Worm (Caenorhabditis elegans) whole organism, young adult: ENCODE data around the gene F38G1.3.

Experiments
- B0336.3 ChIP-seq: fragments of 200-800 bp; sonication (Bioruptor generic); IDR thresholded peaks from 2 replicates; pipeline ENCODE4 v1.3.6; 2022; ENCODE audit warnings: missing genetic modification characterization, missing compliant biosample characterization
- F52B5.7 ChIP-seq: sonication (generic microtip); optimal IDR thresholded peaks from 2 replicates; lab custom pipeline; 2016; ENCODE audit warnings: mild to moderate bottlenecking, missing genetic modification characterization, missing compliant biosample characterization
- F57C9.4 ChIP-seq: sonication (generic microtip); optimal IDR thresholded peaks from 2 replicates; lab custom pipeline; 2017; ENCODE audit warnings: mild to moderate bottlenecking, missing genetic modification characterization, missing compliant biosample characterization
- T07F8.4 ChIP-seq: sonication (generic microtip); optimal IDR thresholded peaks from 2 replicates; lab custom pipeline; 2016; ENCODE audit warnings: mild to moderate bottlenecking, missing genetic modification characterization, moderate library complexity, missing compliant biosample characterization
- Y79H2A.3 ChIP-seq: fragments of 200-800 bp; sonication (Bioruptor generic); conservative IDR thresholded peaks from 2 replicates; pipeline ENCODE4 v1.3.6; 2022; ENCODE audit warnings: missing genetic modification reagents, missing genetic modification characterization, missing compliant biosample characterization
- ZK185.1 ChIP-seq: sonication (generic microtip); optimal IDR thresholded peaks from 2 replicates; lab custom pipeline; 2016; ENCODE audit warnings: mild to moderate bottlenecking, missing genetic modification characterization, missing compliant biosample characterization; ENCODE audit not compliant: poor library complexity, severe bottlenecking
- ama-1 ChIP-seq, 3 experiments: fragments of 150-350 bp in 1 of 3; sonication (generic microtip) in 2 of 3; optimal IDR thresholded peaks; 2 replicates each; lab custom pipeline; 2014 to 2018; ENCODE audit warnings: missing biosample characterization in 2 of 3, missing genetic modification characterization in 2 of 3, missing genetic modification reagents in 2 of 3
- aptf-2 ChIP-seq: fragments of 200-800 bp; sonication (Bioruptor generic); conservative IDR thresholded peaks from 2 replicates; pipeline ENCODE4 v1.3.6; 2022; ENCODE audit warnings: missing genetic modification reagents, missing genetic modification characterization, missing compliant biosample characterization
- aptf-3 ChIP-seq: fragments of 200-800 bp; sonication (Bioruptor generic); IDR thresholded peaks from 2 replicates; pipeline ENCODE4 v1.3.6; 2022; ENCODE audit warnings: missing genetic modification characterization, missing compliant biosample characterization
- bed-2 ChIP-seq: fragments of 200-800 bp; sonication (Bioruptor generic); IDR thresholded peaks from 2 replicates; pipeline ENCODE4 v1.3.6; 2022; ENCODE audit warnings: missing genetic modification reagents, missing genetic modification characterization, missing compliant biosample characterization
- ceh-100 ChIP-seq: fragments of 200-800 bp; sonication (Bioruptor generic); IDR thresholded peaks from 2 replicates; pipeline ENCODE4 v1.3.6; 2022; ENCODE audit warnings: missing genetic modification reagents, missing genetic modification characterization, missing compliant biosample characterization
- ceh-27 ChIP-seq: fragments of 200-800 bp; sonication (Bioruptor generic); optimal IDR thresholded peaks from 2 replicates; lab custom pipeline; 2018; ENCODE audit warnings: mild to moderate bottlenecking, missing genetic modification characterization, moderate library complexity, missing compliant biosample characterization
- die-1 ChIP-seq: sonication (generic microtip); optimal IDR thresholded peaks from 2 replicates; lab custom pipeline; 2016; ENCODE audit warnings: missing genotype, mild to moderate bottlenecking, missing genetic modification characterization, missing compliant biosample characterization
- dpff-1 ChIP-seq: sonication (generic microtip); optimal IDR thresholded peaks from 2 replicates; lab custom pipeline; 2017; ENCODE audit warnings: mild to moderate bottlenecking, missing genetic modification characterization, missing compliant biosample characterization
- egl-44 ChIP-seq: fragments of 200-800 bp; sonication (Bioruptor generic); IDR thresholded peaks from 2 replicates; pipeline ENCODE4 v1.3.6; 2022; ENCODE audit warnings: missing genetic modification reagents, missing genetic modification characterization, missing compliant biosample characterization
- fkh-3 ChIP-seq: sonication (generic microtip); optimal IDR thresholded peaks from 2 replicates; lab custom pipeline; 2016; ENCODE audit warnings: mild to moderate bottlenecking, missing genetic modification characterization, missing compliant biosample characterization
- gei-17 ChIP-seq: fragments of 200-800 bp; sonication (Bioruptor generic); optimal IDR thresholded peaks from 2 replicates; lab custom pipeline; 2018; ENCODE audit warnings: mild to moderate bottlenecking, missing genetic modification characterization, missing compliant biosample characterization
- hmg-1.2 ChIP-seq: fragments of 200-800 bp; sonication (Bioruptor generic); IDR thresholded peaks from 2 replicates; pipeline ENCODE4 v1.3.6; 2022; ENCODE audit warnings: missing genetic modification reagents, missing genetic modification characterization, missing compliant biosample characterization
- hsf-1 ChIP-seq: fragments of 200-800 bp; sonication (Bioruptor generic); IDR thresholded peaks from 2 replicates; pipeline ENCODE4 v1.3.6; 2022; ENCODE audit warnings: missing genetic modification reagents, missing genetic modification characterization, missing compliant biosample characterization
- lin-54 ChIP-seq: fragments of 200-800 bp; sonication (Bioruptor generic); optimal IDR thresholded peaks from 2 replicates; lab custom pipeline; 2018; ENCODE audit warnings: mild to moderate bottlenecking, missing genetic modification characterization, missing compliant biosample characterization
- madf-6 ChIP-seq: fragments of 200-800 bp; sonication (Bioruptor generic); IDR thresholded peaks from 2 replicates; pipeline ENCODE4 v1.3.6; 2022; ENCODE audit warnings: missing genetic modification reagents, missing genetic modification characterization, missing compliant biosample characterization
- madf-8 ChIP-seq: fragments of 200-800 bp; sonication (Bioruptor generic); conservative IDR thresholded peaks from 2 replicates; pipeline ENCODE4 v1.3.6; 2022; ENCODE audit warnings: missing genetic modification reagents, missing genetic modification characterization, missing compliant biosample characterization
- mel-28 ChIP-seq: sonication (generic microtip); optimal IDR thresholded peaks from 2 replicates; lab custom pipeline; 2016; ENCODE audit warnings: borderline replicate concordance, mild to moderate bottlenecking, missing genetic modification characterization, missing compliant biosample characterization
- mxl-1 ChIP-seq: sonication (generic microtip); optimal IDR thresholded peaks from 2 replicates; lab custom pipeline; 2016; ENCODE audit warnings: missing genetic modification characterization, missing compliant biosample characterization
- repo-1 ChIP-seq: sonication (generic microtip); optimal IDR thresholded peaks from 2 replicates; lab custom pipeline; 2017; ENCODE audit warnings: mild to moderate bottlenecking, missing genetic modification characterization, missing compliant biosample characterization
- tbp1 ChIP-seq: fragments of 200-800 bp; sonication (Bioruptor generic); optimal IDR thresholded peaks from 2 replicates; lab custom pipeline; 2018; ENCODE audit warnings: mild to moderate bottlenecking, missing genetic modification characterization, missing compliant biosample characterization
- unc-130 ChIP-seq: sonication (generic microtip); optimal IDR thresholded peaks from 2 replicates; lab custom pipeline; 2016; ENCODE audit warnings: missing genetic modification reagents, missing genetic modification characterization, missing compliant biosample characterization
- zfh-2 ChIP-seq: fragments of 200-800 bp; sonication (Bioruptor generic); conservative IDR thresholded peaks from 2 replicates; pipeline ENCODE4 v1.3.6; 2022; ENCODE audit warnings: missing genetic modification reagents, missing genetic modification characterization, missing compliant biosample characterization
- ztf-22 ChIP-seq: fragments of 200-800 bp; sonication (Bioruptor generic); optimal IDR thresholded peaks from 2 replicates; lab custom pipeline; 2018; ENCODE audit warnings: mild to moderate bottlenecking, missing genetic modification characterization, moderate library complexity, missing compliant biosample characterization
- ztf-28 ChIP-seq: fragments of 200-800 bp; sonication (Bioruptor generic); IDR thresholded peaks from 2 replicates; pipeline ENCODE4 v1.3.6; 2022; ENCODE audit warnings: missing genetic modification reagents, missing genetic modification characterization, missing compliant biosample characterization
- ztf-3 ChIP-seq: fragments of 200-800 bp; sonication (Bioruptor generic); optimal IDR thresholded peaks from 2 replicates; lab custom pipeline; 2018; ENCODE audit warnings: mild to moderate bottlenecking, missing genetic modification characterization, missing compliant biosample characterization

Gene F38G1.3

ce11 chrX:504046-504843, 27.9 kb downstream of the F38G1.3 start (continued):
- TF ChIP-seq ama-1 (optimal IDR thresholded peaks at IDR 0.05; lab: Kevin White, UChicago) (no peak), ama-1 (GFP tag; optimal IDR thresholded peaks at IDR 0.05; lab: Kevin White, UChicago) (no peak), repo-1 (tag; lab: Kevin White, UChicago) (no peak)
- TF ChIP-seq, all 124 proteins: peak for 0

ce11 chrX:505014-505413, 28.7 kb downstream of the F38G1.3 start:
- no peak for TF ChIP-seq ceh-100 (GFP tag; lab: Robert Waterston, UW)
- TF ChIP-seq dpff-1 (tag; lab: Kevin White, UChicago): no peak
- TF ChIP-seq mel-28 (tag; lab: Kevin White, UChicago): no peak
- TF ChIP-seq Y79H2A.3 (GFP tag; lab: Robert Waterston, UW): no peak
- no peak for TF ChIP-seq hmg-1.2 (GFP tag; lab: Robert Waterston, UW)
- no peak for TF ChIP-seq F57C9.4 (tag; lab: Kevin White, UChicago)
- TF ChIP-seq ztf-3 (GFP tag; lab: Kevin White, UChicago): no peak
- TF ChIP-seq ztf-28 (GFP tag; lab: Robert Waterston, UW): no peak
- TF ChIP-seq ceh-27 (GFP tag; lab: Kevin White, UChicago): no peak
- no peak for TF ChIP-seq ztf-22
- TF ChIP-seq die-1: no peak
- no peak for TF ChIP-seq aptf-3 (GFP tag; lab: Robert Waterston, UW)
- TF ChIP-seq ZK185.1 (tag; lab: Kevin White, UChicago): no peak
- TF ChIP-seq unc-130 (GFP tag; lab: Kevin White, UChicago): no peak
- TF ChIP-seq mxl-1 (tag; lab: Kevin White, UChicago): no peak
- no peak for TF ChIP-seq lin-54 (GFP tag; lab: Kevin White, UChicago)
- no peak for TF ChIP-seq F52B5.7 (tag; lab: Kevin White, UChicago)
- TF ChIP-seq tbp1: no peak

- TF ChIP-seq B0336.3 (GFP tag; lab: Robert Waterston, UW): no peak
Measured at ce11 chrX:506848-507247, 30.5 kb downstream of the F38G1.3 start, which contains the start of gene B0310.2. Gene B0310.2 (minus strand): TSS chrX:506948.

- TF ChIP-seq egl-44: no peak
- TF ChIP-seq gei-17: no peak
- no peak for TF ChIP-seq zfh-2 (GFP tag; lab: Robert Waterston, UW)
- no peak for TF ChIP-seq T07F8.4 (tag; lab: Kevin White, UChicago)
- TF ChIP-seq bed-2 (GFP tag; lab: Robert Waterston, UW): no peak
- no peak for TF ChIP-seq aptf-2 (GFP tag; lab: Robert Waterston, UW)
Measured at ce11 chrX:514023-514422, 37.7 kb downstream of the F38G1.3 start.

- peak; percentile 95 for TF ChIP-seq hsf-1 (GFP tag; lab: Robert Waterston, UW)
Measured at ce11 chrX:516761-517160, 40.4 kb downstream of the F38G1.3 start.

ce11 chrX:520881-521280, 44.5 kb downstream of the F38G1.3 start, which contains the start of gene B0310.3:
Gene B0310.3 (minus strand): TSS chrX:520981.
- TF ChIP-seq fkh-3 (tag; lab: Kevin White, UChicago): no peak
- no peak for TF ChIP-seq madf-6 (GFP tag; lab: Robert Waterston, UW)
- TF ChIP-seq madf-8: no peak
- TF ChIP-seq ZK185.1 (tag; lab: Kevin White, UChicago): no peak
- TF ChIP-seq, all 124 proteins: peak for 0
